Fruit fly (Drosophila melanogaster): ENCODE results near the gene Men-b.

The Men-b gene

dm6 chr3R:27152129-27152968 is 887 bp downstream of the Men-b start (continued):
- TF ChIP-seq ara (GFP tag; IDR thresholded peaks at IDR 0.05) = no peak
- no peak for TF ChIP-seq CG1024 (GFP tag; IDR thresholded peaks at IDR 0.05)
- TF ChIP-seq Camta (GFP tag; optimal IDR thresholded peaks at IDR 0.05) = no peak
- no peak for TF ChIP-seq Jarid2 (GFP tag; optimal IDR thresholded peaks at IDR 0.05)
- TF ChIP-seq D19A (tag; optimal IDR thresholded peaks at IDR 0.05) = peak; percentile 21
- peak; percentile 49 for TF ChIP-seq CG17829 (tag; optimal IDR thresholded peaks at IDR 0.05)
- TF ChIP-seq CG30020 (tag; optimal IDR thresholded peaks at IDR 0.05) = no peak
- no peak for TF ChIP-seq otp (GFP tag; IDR thresholded peaks at IDR 0.05)
- no peak for TF ChIP-seq CG11560 (tag; IDR thresholded peaks at IDR 0.05)
- peak; percentile 29 for TF ChIP-seq CG18262 (tag; optimal IDR thresholded peaks at IDR 0.05)
- TF ChIP-seq sima (GFP tag; optimal IDR thresholded peaks at IDR 0.05) = no peak
- peak; percentile 63 for TF ChIP-seq Meics (GFP tag; optimal IDR thresholded peaks at IDR 0.05)
- TF ChIP-seq Hr3 (GFP tag; optimal IDR thresholded peaks at IDR 0.05) = peak; percentile 32
- peak; percentile 73 for TF ChIP-seq Blimp-1 (GFP tag; optimal IDR thresholded peaks at IDR 0.05)
- TF ChIP-seq amos (GFP tag; IDR thresholded peaks at IDR 0.05; ENCODE audit: partially characterized antibody) = no peak
- TF ChIP-seq Oaz (GFP tag; IDR thresholded peaks at IDR 0.05) = no peak
- TF ChIP-seq E2f1 (GFP tag; IDR thresholded peaks at IDR 0.05) = peak; percentile 44; the same call in 1 of the 2 replicates
- peak; percentile 4 for TF ChIP-seq Usf (GFP tag; optimal IDR thresholded peaks at IDR 0.05)
- no peak for TF ChIP-seq Stat92E (GFP tag; optimal IDR thresholded peaks at IDR 0.05)
- TF ChIP-seq bsh (GFP tag; optimal IDR thresholded peaks at IDR 0.05) = peak in 1 of 2 experiments; percentile 63
- peak; percentile 65 for TF ChIP-seq grau (tag; optimal IDR thresholded peaks at IDR 0.05)
- no peak for TF ChIP-seq HmgZ (tag; optimal IDR thresholded peaks at IDR 0.05)
- TF ChIP-seq CG6254 (GFP tag; optimal IDR thresholded peaks at IDR 0.05) = peak; percentile 15
- no peak for TF ChIP-seq CG12299 (tag; optimal IDR thresholded peaks at IDR 0.05)
- TF ChIP-seq Bdp1 (GFP tag; optimal IDR thresholded peaks at IDR 0.05) = no peak
- TF ChIP-seq MTF-1 (GFP tag; optimal IDR thresholded peaks at IDR 0.05; ENCODE audit: borderline replicate concordance) = no peak
- 0 out of 3 replicates have a peak, but pooled peaks have one; percentile 11 for TF ChIP-seq CG2889 (GFP tag; IDR thresholded peaks at IDR 0.05)
- TF ChIP-seq Hsf (GFP tag; optimal IDR thresholded peaks at IDR 0.05) = no peak
- TF ChIP-seq CG10431 (GFP tag; optimal IDR thresholded peaks at IDR 0.05) = peak; percentile 22
- TF ChIP-seq CG7963 (GFP tag; IDR thresholded peaks at IDR 0.05; ENCODE audit: partially characterized antibody) = no peak
- 0 out of 3 replicates have a peak, but pooled peaks have one; percentile 22 for TF ChIP-seq CG7357 (GFP tag; IDR thresholded peaks at IDR 0.05)
- TF ChIP-seq bbx (GFP tag; IDR thresholded peaks at IDR 0.05; ENCODE audit: partially characterized antibody) = no peak
- no peak for TF ChIP-seq CG43689 (GFP tag; IDR thresholded peaks at IDR 0.05)
- TF ChIP-seq sisA (GFP tag; IDR thresholded peaks at IDR 0.05) = 0 out of 2 replicates have a peak, but pooled peaks have one; percentile 43
- peak; percentile 97 for TF ChIP-seq Elba2 (GFP tag; optimal IDR thresholded peaks at IDR 0.05)
- TF ChIP-seq CG1792 (GFP tag; optimal IDR thresholded peaks at IDR 0.05) = no peak
- 0 out of 2 replicates have a peak, but pooled peaks have one; percentile 28 for TF ChIP-seq stc (GFP tag; IDR thresholded peaks at IDR 0.05)
- TF ChIP-seq Opbp (GFP tag; IDR thresholded peaks at IDR 0.05; ENCODE audit: partially characterized antibody) = no peak
- peak; percentile 34 for TF ChIP-seq CG18599 (GFP tag; optimal IDR thresholded peaks at IDR 0.05)
- 0 out of 4 replicates have a peak, but pooled peaks have one; percentile 20 for TF ChIP-seq Gug (GFP tag; IDR thresholded peaks at IDR 0.05)
- peak; percentile 30 for TF ChIP-seq HLH54F (GFP tag; optimal IDR thresholded peaks at IDR 0.05)
- TF ChIP-seq org-1 (GFP tag; optimal IDR thresholded peaks at IDR 0.05) = peak; percentile 34
- TF ChIP-seq CG4854 (GFP tag; optimal IDR thresholded peaks at IDR 0.05) = peak; percentile 22
- TF ChIP-seq B-H2 (GFP tag; optimal IDR thresholded peaks at IDR 0.05) = no peak
- TF ChIP-seq CG10209 (GFP tag; optimal IDR thresholded peaks at IDR 0.05) = peak; percentile 51
- no peak for TF ChIP-seq CG3163 (GFP tag; optimal IDR thresholded peaks at IDR 0.05)
- no peak for TF ChIP-seq klu (GFP tag; IDR thresholded peaks at IDR 0.05)
- TF ChIP-seq CG17361 (GFP tag; IDR thresholded peaks at IDR 0.05) = peak; percentile 71

Measured in whole organism, embryonic.